Worm (Caenorhabditis elegans) whole organism, mixed stage, embryonic: ENCODE measurements around the gene ins-13.

Experiments
- M03D4.4 ChIP-seq: sonication (generic microtip); optimal IDR thresholded peaks from 2 replicates; lab custom pipeline; 2017; ENCODE audit warnings: mild to moderate bottlenecking, missing genetic modification characterization, missing compliant biosample characterization
- bed-3 ChIP-seq: fragments of 200-800 bp; sonication (Bioruptor generic); optimal IDR thresholded peaks from 3 replicates; lab custom pipeline; 2018; ENCODE audit warnings: mild to moderate bottlenecking, missing genetic modification characterization, moderate library complexity, missing compliant biosample characterization
- blmp-1 ChIP-seq: fragments of 150-350 bp; optimal IDR thresholded peaks from 2 replicates; lab custom pipeline; 2014; ENCODE audit warnings: missing biosample characterization, missing genetic modification characterization
- ceh-39 ChIP-seq: fragments of 150-350 bp; optimal IDR thresholded peaks from 2 replicates; lab custom pipeline; 2014; ENCODE audit warnings: missing biosample characterization, missing genetic modification characterization
- ceh-43 ChIP-seq: fragments of 200-800 bp; sonication (Bioruptor generic); optimal IDR thresholded peaks from 2 replicates; lab custom pipeline; 2018; ENCODE audit warnings: mild to moderate bottlenecking, missing genetic modification characterization, moderate library complexity, missing compliant biosample characterization
- ceh-83 ChIP-seq: fragments of 200-800 bp; sonication (Bioruptor generic); optimal IDR thresholded peaks from 2 replicates; lab custom pipeline; 2018; ENCODE audit warnings: mild to moderate bottlenecking, missing genetic modification characterization, missing compliant biosample characterization
- drap-1 ChIP-seq: fragments of 200-800 bp; sonication (Bioruptor generic); optimal IDR thresholded peaks from 3 replicates; lab custom pipeline; 2018; ENCODE audit warnings: mild to moderate bottlenecking, missing genetic modification characterization, missing compliant biosample characterization
- elt-3 ChIP-seq: fragments of 150-350 bp; optimal IDR thresholded peaks from 2 replicates; lab custom pipeline; 2014; ENCODE audit warnings: missing biosample characterization, missing genetic modification characterization
- flh-1 ChIP-seq: fragments of 200-800 bp; sonication (Bioruptor generic); optimal IDR thresholded peaks from 2 replicates; lab custom pipeline; 2018; ENCODE audit warnings: mild to moderate bottlenecking, missing genetic modification characterization, moderate library complexity, missing compliant biosample characterization
- hlh-1 ChIP-seq: fragments of 150-350 bp; optimal IDR thresholded peaks from 2 replicates; lab custom pipeline; 2014; ENCODE audit warnings: missing biosample characterization, missing genetic modification reagents, missing genetic modification characterization
- lin-13 ChIP-seq: fragments of 150-350 bp; optimal IDR thresholded peaks from 2 replicates; lab custom pipeline; 2014; ENCODE audit warnings: missing biosample characterization, missing genetic modification characterization
- lin-32 ChIP-seq: fragments of 200-800 bp; sonication (Bioruptor generic); optimal IDR thresholded peaks from 2 replicates; lab custom pipeline; 2018; ENCODE audit warnings: mild to moderate bottlenecking, missing genetic modification characterization, missing compliant biosample characterization
- lsy-2 ChIP-seq: fragments of 150-350 bp; optimal IDR thresholded peaks from 2 replicates; lab custom pipeline; 2014; ENCODE audit warnings: missing biosample characterization, missing genetic modification characterization
- mab-5 ChIP-seq: fragments of 150-350 bp; optimal IDR thresholded peaks from 2 replicates; lab custom pipeline; 2014; ENCODE audit warnings: missing biosample characterization, missing genetic modification characterization
- mep-1 ChIP-seq: fragments of 150-350 bp; optimal IDR thresholded peaks from 2 replicates; lab custom pipeline; 2017; ENCODE audit warnings: missing biosample characterization, missing genetic modification reagents, missing genetic modification characterization, inconsistent platforms
- mls-2 ChIP-seq: sonication (generic microtip); optimal IDR thresholded peaks from 2 replicates; lab custom pipeline; 2016; ENCODE audit warnings: mild to moderate bottlenecking, missing genetic modification characterization, moderate library complexity, missing compliant biosample characterization
- nhr-12 ChIP-seq: fragments of 150-350 bp; optimal IDR thresholded peaks from 2 replicates; lab custom pipeline; 2014; ENCODE audit warnings: missing biosample characterization, missing genetic modification characterization
- nhr-2 ChIP-seq: fragments of 150-350 bp; optimal IDR thresholded peaks from 2 replicates; lab custom pipeline; 2014; ENCODE audit warnings: missing biosample characterization, missing genetic modification characterization
- nhr-237 ChIP-seq: fragments of 150-350 bp; optimal IDR thresholded peaks from 2 replicates; lab custom pipeline; 2014; ENCODE audit warnings: missing biosample characterization, missing genetic modification characterization
- nhr-28 ChIP-seq: fragments of 150-350 bp; optimal IDR thresholded peaks from 2 replicates; lab custom pipeline; 2014; ENCODE audit warnings: missing biosample characterization, missing genetic modification characterization
- nhr-76 ChIP-seq: sonication (generic microtip); optimal IDR thresholded peaks from 2 replicates; lab custom pipeline; 2017; ENCODE audit warnings: missing biosample characterization, missing genetic modification characterization
- pha-4 ChIP-seq: fragments of 150-350 bp; optimal IDR thresholded peaks from 2 replicates; lab custom pipeline; 2018; ENCODE audit warnings: missing biosample characterization, missing genetic modification reagents, missing genetic modification characterization
- sem-2 ChIP-seq: fragments of 200-800 bp; sonication (Bioruptor generic); optimal IDR thresholded peaks from 2 replicates; lab custom pipeline; 2018; ENCODE audit warnings: mild to moderate bottlenecking, missing genetic modification characterization, missing compliant biosample characterization
- snpc-4 ChIP-seq: fragments of 150-350 bp; optimal IDR thresholded peaks from 2 replicates; lab custom pipeline; 2014; ENCODE audit warnings: missing biosample characterization, missing genetic modification characterization
- sptf-1 ChIP-seq: sonication (generic microtip); optimal IDR thresholded peaks from 2 replicates; lab custom pipeline; 2017; ENCODE audit warnings: mild to moderate bottlenecking, missing genetic modification characterization, moderate library complexity, missing compliant biosample characterization
- tbx-8 ChIP-seq: fragments of 200-800 bp; sonication (Bioruptor generic); optimal IDR thresholded peaks from 2 replicates; lab custom pipeline; 2018; ENCODE audit warnings: mild to moderate bottlenecking, missing genetic modification characterization, moderate library complexity, missing compliant biosample characterization
- unc-39 ChIP-seq: fragments of 150-350 bp; optimal IDR thresholded peaks from 2 replicates; lab custom pipeline; 2014; ENCODE audit warnings: missing biosample characterization, missing genetic modification characterization
- zip-8 ChIP-seq: fragments of 150-350 bp; optimal IDR thresholded peaks from 2 replicates; lab custom pipeline; 2014; ENCODE audit warnings: missing biosample characterization, missing genetic modification characterization
- ztf-11 ChIP-seq: fragments of 150-350 bp; optimal IDR thresholded peaks from 2 replicates; lab custom pipeline; 2014; ENCODE audit warnings: missing biosample characterization, missing genetic modification characterization

Gene ins-13

DNA sequence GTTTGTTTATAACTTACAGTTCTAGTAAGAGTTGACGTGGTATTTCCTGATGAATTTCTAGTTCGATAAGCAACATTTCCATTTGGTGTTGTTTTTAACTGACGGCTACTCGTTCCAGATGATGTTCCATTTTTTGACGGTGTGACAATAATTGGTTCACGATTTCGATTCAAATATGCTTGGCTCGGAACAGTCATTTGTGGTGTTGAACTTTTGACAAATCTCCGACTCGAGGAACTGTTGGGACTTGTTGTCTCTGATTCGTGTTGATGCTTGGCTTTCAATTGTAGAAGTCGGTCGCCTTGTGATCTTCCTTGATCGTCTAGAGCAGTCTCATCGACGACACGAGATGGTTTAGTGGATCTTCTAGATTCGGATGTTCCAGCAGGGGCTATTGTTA is 46.9 kb upstream of the ins-13 start:
- TF ChIP-seq drap-1 (no peak), nhr-237 (tag; lab: Kevin White, UChicago) (no peak), zip-8 (tag; lab: Kevin White, UChicago) (no peak), ceh-83 (GFP tag; lab: Kevin White, UChicago) (no peak), snpc-4 (tag; lab: Kevin White, UChicago) (no peak), nhr-12 (tag; lab: Kevin White, UChicago) (no peak)

DNA sequence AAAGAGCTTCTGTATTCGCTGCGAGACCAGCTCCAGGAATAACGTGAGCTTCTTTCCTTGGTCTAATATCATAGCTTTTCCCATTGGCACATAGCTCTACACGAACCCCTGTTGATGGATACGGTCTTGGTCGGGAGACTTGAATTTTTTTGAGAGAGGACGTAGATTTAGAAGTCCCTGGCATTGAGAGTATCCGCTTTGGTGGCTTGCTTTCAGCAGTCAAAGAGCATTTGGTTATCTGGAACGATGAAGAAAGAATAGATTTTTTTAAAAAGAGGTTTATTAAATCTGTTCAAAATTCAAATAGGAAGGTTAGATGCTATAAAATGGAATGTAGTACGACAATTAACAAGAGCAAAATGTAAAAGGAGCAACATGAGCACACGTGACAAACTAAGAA is 45.0 kb upstream of the ins-13 start, which contains the start of gene C17G10.13:
Gene C17G10.13 (minus strand): TSS at position 101 of the 400 bp plus-strand sequence.
- TF ChIP-seq nhr-28 (tag; lab: Kevin White, UChicago) (no peak), mls-2 (tag; lab: Kevin White, UChicago) (no peak), M03D4.4 (tag; lab: Kevin White, UChicago) (no peak), lin-32 (GFP tag; lab: Kevin White, UChicago) (no peak), nhr-2 (tag; lab: Kevin White, UChicago) (no peak), lin-13 (tag; lab: Kevin White, UChicago) (no peak), elt-3 (tag; lab: Kevin White, UChicago) (no peak), blmp-1 (tag; lab: Kevin White, UChicago) (no peak), nhr-237 (tag; lab: Kevin White, UChicago) (no peak), tbx-8 (GFP tag; lab: Kevin White, UChicago) (no peak), nhr-76 (tag; lab: Kevin White, UChicago) (no peak), nhr-12 (tag; lab: Kevin White, UChicago) (no peak), flh-1 (GFP tag; lab: Kevin White, UChicago) (no peak), ceh-39 (no peak)
- TF ChIP-seq, all 35 proteins: peak for 0

DNA sequence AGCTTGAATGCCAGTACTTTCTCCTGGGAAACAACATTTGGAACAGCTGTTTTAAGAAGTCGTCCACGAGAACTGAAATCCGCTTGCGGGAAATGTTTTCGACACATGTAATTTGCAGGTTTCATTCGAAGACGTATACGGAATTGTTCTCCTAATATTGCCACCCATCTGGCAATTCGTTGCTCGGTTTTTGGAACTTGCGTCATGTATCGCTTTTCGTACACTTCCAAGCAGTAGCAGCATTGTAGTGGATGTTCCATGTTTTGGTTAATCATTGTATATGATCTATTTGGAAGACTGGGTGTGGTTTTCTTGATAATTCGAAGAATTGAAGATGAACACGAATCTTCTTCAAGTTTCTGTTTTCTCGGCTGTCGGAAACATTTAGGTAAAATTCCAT is 43.1 kb upstream of the ins-13 start:
- TF ChIP-seq mep-1 (tag; lab: Kevin White, UChicago) (no peak), mab-5 (tag; lab: Kevin White, UChicago) (no peak)
- TF ChIP-seq, all 35 proteins: peak for 0

DNA sequence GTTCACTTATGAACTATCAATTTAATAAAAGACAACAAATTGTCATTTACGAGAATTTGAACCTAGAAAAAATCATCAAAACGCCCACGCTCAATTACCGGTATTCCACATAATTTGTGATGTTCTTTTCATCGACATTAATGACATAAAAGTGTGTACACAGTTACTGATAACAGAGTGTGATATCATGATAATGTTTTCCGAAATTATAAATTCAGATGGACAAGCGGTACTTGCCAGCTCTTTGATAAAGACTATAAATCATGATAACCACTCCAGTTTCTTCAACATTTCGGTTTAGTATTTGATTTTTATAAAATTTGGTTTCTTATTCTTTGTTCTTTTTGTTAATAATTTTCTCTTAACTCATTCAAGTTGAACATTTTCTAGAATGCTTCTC is 41.1 kb upstream of the ins-13 start, which contains the start of gene lys-8:
Gene lys-8 (plus strand): TSS at position 391 of the 400 bp plus-strand sequence.
- TF ChIP-seq elt-3 (tag; lab: Kevin White, UChicago) (no peak), bed-3 (GFP tag; lab: Kevin White, UChicago) (no peak), ceh-39 (no peak), pha-4 (tag; lab: Kevin White, UChicago) (no peak), sem-2 (no peak), drap-1 (no peak), nhr-28 (tag; lab: Kevin White, UChicago) (no peak), mep-1 (tag; lab: Kevin White, UChicago) (no peak), nhr-2 (tag; lab: Kevin White, UChicago) (no peak), lsy-2 (tag; lab: Kevin White, UChicago) (no peak), sptf-1 (no peak), nhr-76 (tag; lab: Kevin White, UChicago) (no peak), blmp-1 (tag; lab: Kevin White, UChicago) (no peak), tbx-8 (GFP tag; lab: Kevin White, UChicago) (no peak), mab-5 (tag; lab: Kevin White, UChicago) (no peak), nhr-12 (tag; lab: Kevin White, UChicago) (no peak), ztf-11 (no peak), hlh-1 (tag; lab: Kevin White, UChicago) (no peak), ceh-83 (GFP tag; lab: Kevin White, UChicago) (no peak)

- TF ChIP-seq lin-32 (GFP tag; lab: Kevin White, UChicago) (no peak), nhr-12 (tag; lab: Kevin White, UChicago) (no peak), ceh-43 (GFP tag; lab: Kevin White, UChicago) (no peak), nhr-237 (tag; lab: Kevin White, UChicago) (no peak), pha-4 (tag; lab: Kevin White, UChicago) (no peak), flh-1 (GFP tag; lab: Kevin White, UChicago) (no peak)
Measured at ce11 chrII:5582309-5582708, 37.6 kb upstream of the ins-13 start, which contains the start of gene T25E4.2. T25E4.2 (minus strand) TSS chrII:5582409.

DNA sequence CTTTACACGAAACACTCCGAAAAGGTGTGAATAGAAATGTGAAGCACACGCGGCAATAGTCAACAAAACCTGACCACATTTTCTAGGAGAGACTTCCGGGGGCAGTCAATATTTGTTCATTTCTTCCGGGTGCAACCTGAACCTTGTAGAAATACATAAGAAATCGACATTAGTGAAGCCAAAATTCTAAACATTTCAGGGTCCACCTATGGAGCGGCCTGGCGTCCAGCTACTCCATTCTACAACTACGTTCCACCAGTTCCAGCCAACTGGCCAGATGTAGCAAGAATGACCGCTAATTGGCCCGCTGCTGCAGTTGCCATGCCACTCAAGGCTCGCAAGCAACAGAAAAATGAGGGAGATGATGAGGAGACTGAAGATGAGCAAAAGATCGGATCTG is 34.6 kb upstream of the ins-13 start:
- TF ChIP-seq zip-8 (tag; lab: Kevin White, UChicago) (no peak), sem-2 (no peak), unc-39 (tag; lab: Kevin White, UChicago) (no peak), blmp-1 (tag; lab: Kevin White, UChicago) (no peak), pha-4 (tag; lab: Kevin White, UChicago) (peak; percentile 1)
